Worm (Caenorhabditis elegans): Measurements from ENCODE around the gene bed-2.
A peak's percentile ranks its signal among the peaks of the same experiment; 100 is the strongest.

Gene bed-2

ce11 chrIII:11496496-11496895 is 25.9 kb upstream of the bed-2 start, which contains the start of gene Y66D12A.24 (continued):
- TF ChIP-seq zfp-3 (GFP tag; conservative IDR thresholded peaks at IDR 0.05) (no peak), daf-8 (GFP tag; IDR thresholded peaks at IDR 0.05) (no peak), madf-5 (GFP tag; IDR thresholded peaks at IDR 0.05) (no peak), lin-38 (GFP tag; IDR thresholded peaks at IDR 0.05) (peak; percentile 50), zag-1 (tag; optimal IDR thresholded peaks at IDR 0.05) (no peak), lin-29 (GFP tag; IDR thresholded peaks at IDR 0.05) (no peak), D1046.2 (GFP tag; IDR thresholded peaks at IDR 0.05) (no peak), nhr-10 (tag; optimal IDR thresholded peaks at IDR 0.05) (no peak), set-16 (GFP tag; IDR thresholded peaks at IDR 0.05) (no peak), daf-12 (tag; optimal IDR thresholded peaks at IDR 0.05) (no peak), daf-19 (GFP tag; conservative IDR thresholded peaks at IDR 0.05) (no peak), ZK546.5 (tag; optimal IDR thresholded peaks at IDR 0.05) (no peak), zip-2 (tag; optimal IDR thresholded peaks at IDR 0.05) (no peak), zfp-2 (tag; optimal IDR thresholded peaks at IDR 0.05) (no peak), hlh-30 (tag; optimal IDR thresholded peaks at IDR 0.05; ENCODE audit: insufficient read depth) (peak; percentile 66), aha-1 (tag) (no peak), arid-1 (GFP tag; conservative IDR thresholded peaks at IDR 0.05) (no peak), nhr-76 (tag; optimal IDR thresholded peaks at IDR 0.05) (no peak), hif-1 (tag; optimal IDR thresholded peaks at IDR 0.05) (no peak), dve-1 (tag; optimal IDR thresholded peaks at IDR 0.05; ENCODE audit: insufficient read depth) (peak; percentile 83), hlh-11 (tag; optimal IDR thresholded peaks at IDR 0.05) (peak; percentile 84), Y5F2A.4 (GFP tag; optimal IDR thresholded peaks at IDR 0.05) (no peak), lir-3 (tag; optimal IDR thresholded peaks at IDR 0.05) (no peak), dmd-9 (GFP tag; IDR thresholded peaks at IDR 0.05) (no peak), hmg-1.1 (GFP tag; IDR thresholded peaks at IDR 0.05) (no peak), pqm-1 (tag; optimal IDR thresholded peaks at IDR 0.05) (peak; percentile 57), nhr-28 (tag; optimal IDR thresholded peaks at IDR 0.05) (peak; percentile 78), snpc-1.2 (GFP tag; IDR thresholded peaks at IDR 0.05) (no peak), attf-4 (tag; optimal IDR thresholded peaks at IDR 0.05) (no peak), lin-1 (GFP tag; IDR thresholded peaks at IDR 0.05) (peak; percentile 57; the same call in 1 of the 2 replicates), ZK337.2 (GFP tag; IDR thresholded peaks at IDR 0.05) (no peak), nhr-102 (tag; optimal IDR thresholded peaks at IDR 0.05) (no peak), mxl-3 (GFP tag; optimal IDR thresholded peaks at IDR 0.05) (peak; percentile 69), saeg-2 (GFP tag; IDR thresholded peaks at IDR 0.05) (no peak)

ce11 chrIII:11492489-11492888 is 21.9 kb upstream of the bed-2 start:
- TF ChIP-seq zfp-2 (tag; optimal IDR thresholded peaks at IDR 0.05) (no peak), skn-1 (tag; optimal IDR thresholded peaks at IDR 0.05) (no peak), dmd-8 (GFP tag; IDR thresholded peaks at IDR 0.05) (no peak), lin-38 (GFP tag; IDR thresholded peaks at IDR 0.05) (no peak), aha-1 (tag) (peak; percentile 90), D1046.2 (GFP tag; IDR thresholded peaks at IDR 0.05) (no peak), attf-4 (tag; optimal IDR thresholded peaks at IDR 0.05) (no peak), Y5F2A.4 (GFP tag; optimal IDR thresholded peaks at IDR 0.05) (no peak)

ce11 chrIII:11490221-11490620 is 19.6 kb upstream of the bed-2 start:
- TF ChIP-seq unc-62 (GFP tag; optimal IDR thresholded peaks at IDR 0.05 in 1 of 2) (peak in 1 of 2 experiments; percentile 40), unc-62 (tag; optimal IDR thresholded peaks at IDR 0.05) (no peak), cey-2 (tag; optimal IDR thresholded peaks at IDR 0.05; ENCODE audit: borderline replicate concordance, insufficient read depth) (no peak)

All from whole organism, L4 larva.